Worm (Caenorhabditis elegans): Measurements from ENCODE around the gene oac-23.

DNA sequence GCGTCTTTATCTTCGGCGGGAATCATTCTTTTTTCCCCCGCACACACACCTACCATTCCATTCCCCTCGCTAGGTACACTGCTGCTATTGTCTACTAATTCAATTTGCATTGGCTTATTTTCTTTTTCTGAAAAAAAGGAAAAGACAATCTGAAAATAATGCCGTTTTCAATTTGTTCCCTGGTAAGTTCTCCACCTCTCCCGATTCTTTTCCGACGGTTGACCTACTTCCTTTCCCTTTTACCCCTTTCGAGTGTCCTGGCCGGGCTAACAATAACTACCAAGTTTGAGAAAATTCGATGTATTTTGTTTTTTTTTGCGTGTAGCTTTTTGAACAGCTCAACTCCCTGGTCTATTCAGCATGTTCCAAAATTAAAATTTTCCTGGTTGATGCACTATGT lies 14.0 kb upstream of the oac-23 start, which contains the start of gene F37C4.4:
- no peak for TF ChIP-seq pha-4 (tag; optimal IDR thresholded peaks at IDR 0.05)
- TF ChIP-seq nhr-67 (tag; optimal IDR thresholded peaks at IDR 0.05): no peak
- no peak for TF ChIP-seq tbx-2 (tag; optimal IDR thresholded peaks at IDR 0.05)
- TF ChIP-seq unc-39 (tag; optimal IDR thresholded peaks at IDR 0.05): no peak
- TF ChIP-seq fkh-10 (GFP tag; optimal IDR thresholded peaks at IDR 0.05): no peak
- no peak for TF ChIP-seq elt-3 (tag; optimal IDR thresholded peaks at IDR 0.05)
- no peak for TF ChIP-seq ama-1 (optimal IDR thresholded peaks at IDR 0.05)
- no peak for TF ChIP-seq ZK546.5 (tag; optimal IDR thresholded peaks at IDR 0.05)
- no peak for TF ChIP-seq fos-1 (tag; optimal IDR thresholded peaks at IDR 0.05)
- no peak for TF ChIP-seq nhr-77 (tag; optimal IDR thresholded peaks at IDR 0.05)

All from whole organism, L3 larva.